Fruit fly (Drosophila melanogaster): ENCODE results near the gene CG8300.

- TF ChIP-seq pad (GFP tag; optimal IDR thresholded peaks at IDR 0.05): no peak
- TF ChIP-seq CG11617 (GFP tag; optimal IDR thresholded peaks at IDR 0.05): peak; percentile 22
- TF ChIP-seq bab1 (GFP tag; optimal IDR thresholded peaks at IDR 0.05): peak; percentile 18
Observed at dm6 chrX:7102013-7102520, 2.6 kb upstream of the CG8300 start, which contains the start of gene CG4615.

All from whole organism, adult.